Worm (Caenorhabditis elegans) whole organism, young adult: ENCODE results near the gene F12E12.2.

Experiments
- B0019.2 ChIP-seq: fragments of 200-800 bp; sonication (Bioruptor generic); conservative IDR thresholded peaks from 2 replicates; pipeline ENCODE4 v1.3.6; 2022; ENCODE audit warnings: missing genetic modification reagents, missing genetic modification characterization, missing compliant biosample characterization
- B0336.3 ChIP-seq: fragments of 200-800 bp; sonication (Bioruptor generic); IDR thresholded peaks from 2 replicates; pipeline ENCODE4 v1.3.6; 2022; ENCODE audit warnings: missing genetic modification characterization, missing compliant biosample characterization
- F33H1.4 ChIP-seq: fragments of 200-800 bp; sonication (Bioruptor generic); IDR thresholded peaks from 2 replicates; pipeline ENCODE4 v1.3.6; 2022; ENCODE audit warnings: missing genetic modification reagents, missing genetic modification characterization, missing compliant biosample characterization
- F39B2.1 ChIP-seq: fragments of 200-800 bp; sonication (Bioruptor generic); IDR thresholded peaks from 2 replicates; pipeline ENCODE4 v1.3.6; 2022; ENCODE audit warnings: missing genetic modification reagents, missing genetic modification characterization, missing compliant biosample characterization
- F57A8.1 ChIP-seq: fragments of 200-800 bp; sonication (Bioruptor generic); optimal IDR thresholded peaks from 2 replicates; lab custom pipeline; 2018; ENCODE audit warnings: mild to moderate bottlenecking, missing genetic modification characterization, moderate library complexity, missing compliant biosample characterization
- T26A5.8 ChIP-seq: sonication (generic microtip); optimal IDR thresholded peaks from 2 replicates; lab custom pipeline; 2016; ENCODE audit warnings: missing genetic modification characterization, missing compliant biosample characterization
- ama-1 ChIP-seq, 3 experiments: fragments of 150-350 bp in 1 of 3; sonication (generic microtip) in 2 of 3; optimal IDR thresholded peaks; 2 replicates each; lab custom pipeline; 2014 to 2018; ENCODE audit warnings: missing biosample characterization in 2 of 3, missing genetic modification characterization in 2 of 3, missing genetic modification reagents in 2 of 3
- aptf-2 ChIP-seq: fragments of 200-800 bp; sonication (Bioruptor generic); conservative IDR thresholded peaks from 2 replicates; pipeline ENCODE4 v1.3.6; 2022; ENCODE audit warnings: missing genetic modification reagents, missing genetic modification characterization, missing compliant biosample characterization
- bed-2 ChIP-seq: fragments of 200-800 bp; sonication (Bioruptor generic); IDR thresholded peaks from 2 replicates; pipeline ENCODE4 v1.3.6; 2022; ENCODE audit warnings: missing genetic modification reagents, missing genetic modification characterization, missing compliant biosample characterization
- cebp-1 ChIP-seq, 2 experiments: fragments of 200-800 bp in 1 of 2; sonication (Bioruptor generic) in 1 of 2; sonication (generic microtip) in 1 of 2; IDR thresholded peaks in 1 of 2; optimal IDR thresholded peaks in 1 of 2; 2 replicates each; pipeline versions ENCODE4 v1.3.6 to Lab custom; 2017 to 2022; ENCODE audit warnings: missing compliant biosample characterization in 2 of 2, missing genetic modification characterization in 2 of 2, mild to moderate bottlenecking in 1 of 2, missing genetic modification reagents in 1 of 2, moderate library complexity in 1 of 2
- ceh-100 ChIP-seq: fragments of 200-800 bp; sonication (Bioruptor generic); IDR thresholded peaks from 2 replicates; pipeline ENCODE4 v1.3.6; 2022; ENCODE audit warnings: missing genetic modification reagents, missing genetic modification characterization, missing compliant biosample characterization
- ceh-27 ChIP-seq: fragments of 200-800 bp; sonication (Bioruptor generic); optimal IDR thresholded peaks from 2 replicates; lab custom pipeline; 2018; ENCODE audit warnings: mild to moderate bottlenecking, missing genetic modification characterization, moderate library complexity, missing compliant biosample characterization
- egl-18 ChIP-seq: fragments of 200-800 bp; sonication (Bioruptor generic); IDR thresholded peaks from 2 replicates; pipeline ENCODE4 v1.3.6; 2022; ENCODE audit warnings: missing genetic modification reagents, missing genetic modification characterization, missing compliant biosample characterization
- egl-44 ChIP-seq: fragments of 200-800 bp; sonication (Bioruptor generic); IDR thresholded peaks from 2 replicates; pipeline ENCODE4 v1.3.6; 2022; ENCODE audit warnings: missing genetic modification reagents, missing genetic modification characterization, missing compliant biosample characterization
- fkh-3 ChIP-seq: sonication (generic microtip); optimal IDR thresholded peaks from 2 replicates; lab custom pipeline; 2016; ENCODE audit warnings: mild to moderate bottlenecking, missing genetic modification characterization, missing compliant biosample characterization
- hsf-1 ChIP-seq: fragments of 200-800 bp; sonication (Bioruptor generic); IDR thresholded peaks from 2 replicates; pipeline ENCODE4 v1.3.6; 2022; ENCODE audit warnings: missing genetic modification reagents, missing genetic modification characterization, missing compliant biosample characterization
- let-526 ChIP-seq: fragments of 200-800 bp; sonication (Bioruptor generic); IDR thresholded peaks from 2 replicates; pipeline ENCODE4 v1.3.6; 2022; ENCODE audit warnings: missing genetic modification reagents, missing genetic modification characterization, missing compliant biosample characterization
- let-607 ChIP-seq, 2 experiments: fragments of 200-800 bp in 1 of 2; sonication (Bioruptor generic) in 1 of 2; sonication (generic microtip) in 1 of 2; optimal IDR thresholded peaks; 2 replicates each; lab custom pipeline; 2016 to 2018; ENCODE audit warnings: mild to moderate bottlenecking in 2 of 2, missing compliant biosample characterization in 2 of 2, missing genetic modification characterization in 2 of 2, moderate library complexity in 2 of 2, missing genotype in 1 of 2
- lin-54 ChIP-seq: fragments of 200-800 bp; sonication (Bioruptor generic); optimal IDR thresholded peaks from 2 replicates; lab custom pipeline; 2018; ENCODE audit warnings: mild to moderate bottlenecking, missing genetic modification characterization, missing compliant biosample characterization
- lsl-1 ChIP-seq: fragments of 200-800 bp; sonication (Bioruptor generic); optimal IDR thresholded peaks from 2 replicates; lab custom pipeline; 2018; ENCODE audit warnings: mild to moderate bottlenecking, missing genetic modification characterization, moderate library complexity, missing compliant biosample characterization
- madf-8 ChIP-seq: fragments of 200-800 bp; sonication (Bioruptor generic); conservative IDR thresholded peaks from 2 replicates; pipeline ENCODE4 v1.3.6; 2022; ENCODE audit warnings: missing genetic modification reagents, missing genetic modification characterization, missing compliant biosample characterization
- mcd-1 ChIP-seq: fragments of 200-800 bp; sonication (Bioruptor generic); IDR thresholded peaks from 2 replicates; pipeline ENCODE4 v1.3.6; 2022; ENCODE audit warnings: missing genetic modification reagents, missing genetic modification characterization, missing compliant biosample characterization
- mel-28 ChIP-seq: sonication (generic microtip); optimal IDR thresholded peaks from 2 replicates; lab custom pipeline; 2016; ENCODE audit warnings: borderline replicate concordance, mild to moderate bottlenecking, missing genetic modification characterization, missing compliant biosample characterization
- mes-4 ChIP-seq: sonication (generic microtip); optimal IDR thresholded peaks from 2 replicates; lab custom pipeline; 2016; ENCODE audit warnings: missing genotype, missing genetic modification characterization, missing compliant biosample characterization
- mxl-1 ChIP-seq: sonication (generic microtip); optimal IDR thresholded peaks from 2 replicates; lab custom pipeline; 2016; ENCODE audit warnings: missing genetic modification characterization, missing compliant biosample characterization
- nhr-179 ChIP-seq: sonication (generic microtip); optimal IDR thresholded peaks from 2 replicates; lab custom pipeline; 2016; ENCODE audit warnings: mild to moderate bottlenecking, missing genetic modification characterization, missing compliant biosample characterization
- nhr-27 ChIP-seq: fragments of 200-800 bp; sonication (Bioruptor generic); optimal IDR thresholded peaks from 2 replicates; lab custom pipeline; 2018; ENCODE audit warnings: mild to moderate bottlenecking, missing genetic modification characterization, moderate library complexity, missing compliant biosample characterization
- nhr-80 ChIP-seq: sonication (generic microtip); optimal IDR thresholded peaks from 2 replicates; lab custom pipeline; 2016; ENCODE audit warnings: missing genetic modification characterization, missing compliant biosample characterization
- nhr-90 ChIP-seq: sonication (generic microtip); optimal IDR thresholded peaks from 2 replicates; lab custom pipeline; 2016; ENCODE audit warnings: missing genotype, mild to moderate bottlenecking, missing genetic modification characterization, missing compliant biosample characterization
- pbrm-1 ChIP-seq: fragments of 200-800 bp; sonication (Bioruptor generic); IDR thresholded peaks from 2 replicates; pipeline ENCODE4 v1.3.6; 2022; ENCODE audit warnings: missing genetic modification reagents, missing genetic modification characterization, missing compliant biosample characterization
- rpc-1 ChIP-seq, 2 experiments: fragments of 150-350 bp in 1 of 2; sonication (generic microtip) in 1 of 2; optimal IDR thresholded peaks; 2 replicates each; lab custom pipeline; 2014 to 2018; ENCODE audit warnings: missing biosample characterization in 1 of 2, missing genetic modification characterization in 1 of 2, missing genetic modification reagents in 1 of 2, missing genotype in 1 of 2
- sdz-38 ChIP-seq: sonication (generic microtip); optimal IDR thresholded peaks from 2 replicates; lab custom pipeline; 2016; ENCODE audit warnings: missing genotype, missing genetic modification characterization, missing compliant biosample characterization
- snpc-1.1 ChIP-seq: sonication (generic microtip); optimal IDR thresholded peaks from 2 replicates; lab custom pipeline; 2017; ENCODE audit warnings: missing genetic modification characterization, mild to moderate bottlenecking, missing compliant biosample characterization, antibody characterized with exemption, moderate library complexity, missing genotype, missing genetic modification reagents; ENCODE audit not compliant: insufficient read depth
- snpc-1.3 ChIP-seq: sonication (generic microtip); optimal IDR thresholded peaks from 2 replicates; lab custom pipeline; 2017; ENCODE audit warnings: missing genetic modification characterization, mild to moderate bottlenecking, missing compliant biosample characterization, antibody characterized with exemption, moderate library complexity, missing genotype, missing genetic modification reagents; ENCODE audit not compliant: insufficient read depth
- sptf-2 ChIP-seq: fragments of 200-800 bp; sonication (Bioruptor generic); optimal IDR thresholded peaks from 2 replicates; lab custom pipeline; 2018; ENCODE audit warnings: mild to moderate bottlenecking, missing genetic modification characterization, missing compliant biosample characterization
- tbx-9 ChIP-seq: sonication (generic microtip); optimal IDR thresholded peaks from 2 replicates; lab custom pipeline; 2016; ENCODE audit warnings: borderline replicate concordance, missing genetic modification characterization, inconsistent platforms, missing compliant biosample characterization
- unc-62 ChIP-seq: fragments of 150-350 bp; optimal IDR thresholded peaks from 2 replicates; lab custom pipeline; 2014; ENCODE audit warnings: missing biosample characterization, missing genetic modification reagents, missing genetic modification characterization
- zfh-2 ChIP-seq: fragments of 200-800 bp; sonication (Bioruptor generic); conservative IDR thresholded peaks from 2 replicates; pipeline ENCODE4 v1.3.6; 2022; ENCODE audit warnings: missing genetic modification reagents, missing genetic modification characterization, missing compliant biosample characterization
- zim-3 ChIP-seq: sonication (generic microtip); optimal IDR thresholded peaks from 2 replicates; lab custom pipeline; 2017; ENCODE audit warnings: mild to moderate bottlenecking, missing genetic modification characterization, moderate library complexity, missing compliant biosample characterization
- ztf-26 ChIP-seq: sonication (generic microtip); optimal IDR thresholded peaks from 2 replicates; lab custom pipeline; 2017; ENCODE audit warnings: missing genetic modification characterization, missing compliant biosample characterization

Gene F12E12.2

DNA sequence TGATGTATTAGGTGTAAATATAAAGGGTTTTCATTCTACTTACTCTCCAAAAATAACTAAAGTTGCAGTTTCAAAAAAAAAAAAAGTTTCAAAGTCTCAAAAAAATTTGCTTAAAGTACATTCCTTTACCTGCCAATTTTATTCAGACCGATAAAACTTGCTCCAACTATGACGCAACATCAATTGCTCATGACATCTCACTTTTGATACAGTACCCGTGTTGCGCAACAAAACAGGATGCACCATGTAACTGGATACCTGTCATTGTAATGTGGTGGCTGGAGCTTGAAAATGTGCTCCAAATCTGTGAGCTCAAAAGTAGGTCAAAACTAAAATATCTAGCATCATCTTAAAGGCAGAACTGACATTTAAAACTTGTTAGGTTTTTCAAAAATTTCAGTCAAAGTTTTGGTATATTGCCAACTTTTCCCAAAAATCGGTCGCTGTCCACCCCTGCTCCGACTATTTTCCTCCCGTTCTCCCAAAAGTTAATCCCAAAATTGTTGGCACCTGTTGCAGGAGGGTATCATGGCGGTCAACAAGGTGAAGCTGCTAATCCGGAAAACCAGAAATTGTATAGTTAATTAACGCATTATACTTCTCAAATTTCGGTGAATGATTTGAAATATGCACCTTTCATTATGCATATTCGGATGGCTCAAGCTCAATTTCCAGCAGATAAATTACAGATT, 42.7 kb downstream of the F12E12.2 start, which contains the start of gene T24E12.2 (continued):
- TF ChIP-seq cebp-1 (GFP tag; IDR thresholded peaks at IDR 0.05; lab: Robert Waterston, UW): no peak
- TF ChIP-seq cebp-1 (tag; optimal IDR thresholded peaks at IDR 0.05; lab: Kevin White, UChicago): no peak
- no peak for TF ChIP-seq B0336.3 (GFP tag; lab: Robert Waterston, UW)

DNA sequence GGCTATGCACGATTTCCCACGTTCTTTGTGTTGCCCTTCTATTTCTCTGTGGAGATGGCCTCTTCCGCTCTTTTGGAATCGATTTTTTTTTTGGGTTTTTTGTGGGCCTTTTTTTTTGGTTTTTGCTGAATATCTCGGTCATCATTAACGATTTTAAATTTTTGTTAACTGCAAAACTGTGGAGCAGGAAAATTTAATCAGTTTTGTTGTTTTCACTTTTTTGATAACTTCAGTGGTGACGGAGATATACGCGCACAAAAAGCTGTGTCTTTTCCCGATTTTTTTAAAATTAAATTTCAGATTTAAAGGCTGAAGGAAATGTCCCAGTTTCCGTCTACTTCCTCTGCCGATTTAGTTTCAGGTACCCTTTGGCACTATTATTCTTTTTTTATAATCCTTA, 45.5 kb downstream of the F12E12.2 start, which contains the start of gene T24E12.1:
T24E12.1 (plus strand) TSS at position 301 of the 400 bp plus-strand sequence.
- TF ChIP-seq nhr-179 (tag; lab: Kevin White, UChicago) (no peak), aptf-2 (GFP tag; lab: Robert Waterston, UW) (peak; percentile 84; the same call in 1 of the 2 replicates), F33H1.4 (no peak), mxl-1 (tag; lab: Kevin White, UChicago) (no peak)

DNA sequence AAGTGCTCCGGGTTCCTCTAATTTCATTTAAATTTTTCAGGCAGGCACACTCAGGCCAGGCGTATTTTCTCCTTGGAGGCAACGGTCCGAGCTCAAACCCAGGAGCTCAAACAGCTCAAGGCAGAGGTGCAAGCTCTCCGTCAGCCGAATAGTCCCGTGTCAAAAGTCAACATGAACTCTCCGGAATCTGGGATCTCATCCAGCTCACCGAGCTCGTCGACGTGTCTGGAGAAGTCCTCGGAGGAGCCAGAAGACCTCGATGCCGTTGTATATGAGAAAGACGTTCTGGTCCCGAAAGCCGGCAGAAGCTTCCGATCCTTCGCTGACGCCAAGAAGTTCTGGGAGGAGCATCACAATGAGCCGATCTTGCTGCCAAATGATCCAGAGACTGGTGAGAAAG, 46.0 kb downstream of the F12E12.2 start:
- TF ChIP-seq zim-3 (no peak), F33H1.4 (no peak), zfh-2 (GFP tag; lab: Robert Waterston, UW) (peak; percentile 70), unc-62 (GFP tag; lab: Kevin White, UChicago) (no peak), ceh-27 (GFP tag; lab: Kevin White, UChicago) (no peak), nhr-90 (tag; lab: Kevin White, UChicago) (no peak), hsf-1 (GFP tag; lab: Robert Waterston, UW) (no peak)

DNA sequence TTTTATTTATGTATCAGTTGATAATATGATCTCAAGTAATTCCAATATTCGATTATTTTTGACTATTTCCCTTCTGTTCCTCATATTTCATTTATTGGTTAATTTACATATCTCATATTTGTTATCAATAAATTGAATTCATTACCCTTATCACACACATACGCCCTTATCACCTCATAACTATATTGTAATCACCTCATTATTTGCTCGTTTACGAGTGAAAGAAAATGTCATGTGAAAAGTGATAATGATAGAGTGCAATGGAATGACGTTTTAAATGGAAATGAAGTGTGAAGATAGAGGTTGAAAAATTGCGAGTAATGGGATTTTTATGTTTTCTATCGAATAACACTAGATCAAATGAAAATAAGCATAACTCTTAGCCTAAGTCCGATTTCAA, 46.8 kb downstream of the F12E12.2 start:
- peak; percentile 10; the same call in 1 of the 2 replicates for TF ChIP-seq cebp-1 (GFP tag; IDR thresholded peaks at IDR 0.05; lab: Robert Waterston, UW)
- TF ChIP-seq cebp-1 (tag; optimal IDR thresholded peaks at IDR 0.05; lab: Kevin White, UChicago): no peak
- no peak for TF ChIP-seq sdz-38 (tag; lab: Kevin White, UChicago)
- peak; percentile 92 for TF ChIP-seq nhr-80 (tag; lab: Kevin White, UChicago)
- no peak for TF ChIP-seq bed-2 (GFP tag; lab: Robert Waterston, UW)
- TF ChIP-seq T26A5.8 (tag; lab: Kevin White, UChicago): no peak
- no peak for TF ChIP-seq ztf-26 (tag; lab: Kevin White, UChicago)
- no peak for TF ChIP-seq fkh-3 (tag; lab: Kevin White, UChicago)
- TF ChIP-seq nhr-179 (tag; lab: Kevin White, UChicago): no peak
- TF ChIP-seq snpc-1.3 (tag; lab: Kevin White, UChicago): no peak
- TF ChIP-seq madf-8 (GFP tag; lab: Robert Waterston, UW): no peak
- TF ChIP-seq let-526: no peak
- TF ChIP-seq nhr-27: no peak
- no peak for TF ChIP-seq mel-28
- no peak for TF ChIP-seq lin-54 (GFP tag; lab: Kevin White, UChicago)
- no peak for TF ChIP-seq mcd-1 (GFP tag; lab: Robert Waterston, UW)
- TF ChIP-seq ceh-100 (GFP tag; lab: Robert Waterston, UW): no peak
- TF ChIP-seq pbrm-1 (GFP tag; lab: Robert Waterston, UW): no peak
- TF ChIP-seq let-607 (tag; optimal IDR thresholded peaks at IDR 0.05; lab: Kevin White, UChicago): no peak
- TF ChIP-seq egl-18 (GFP tag; lab: Robert Waterston, UW): no peak
- no peak for TF ChIP-seq rpc-1 (optimal IDR thresholded peaks at IDR 0.05; lab: Kevin White, UChicago)
- TF ChIP-seq rpc-1 (tag; optimal IDR thresholded peaks at IDR 0.05; lab: Kevin White, UChicago): no peak
- no peak for TF ChIP-seq sptf-2 (GFP tag; lab: Kevin White, UChicago)
- no peak for TF ChIP-seq egl-44 (GFP tag; lab: Robert Waterston, UW)
- no peak for TF ChIP-seq F39B2.1 (GFP tag; lab: Robert Waterston, UW)
- TF ChIP-seq B0336.3 (GFP tag; lab: Robert Waterston, UW): no peak
- TF ChIP-seq aptf-2 (GFP tag; lab: Robert Waterston, UW): no peak
- no peak for TF ChIP-seq mes-4 (tag; lab: Kevin White, UChicago)
- TF ChIP-seq B0019.2 (GFP tag; lab: Robert Waterston, UW): no peak
- TF ChIP-seq F57A8.1: no peak
- TF ChIP-seq snpc-1.1 (tag; lab: Kevin White, UChicago): no peak
- TF ChIP-seq ama-1 (optimal IDR thresholded peaks at IDR 0.05; lab: Kevin White, UChicago): no peak
- TF ChIP-seq ama-1 (GFP tag; optimal IDR thresholded peaks at IDR 0.05; lab: Kevin White, UChicago): no peak
- TF ChIP-seq tbx-9 (tag; lab: Kevin White, UChicago): no peak
- no peak for TF ChIP-seq lsl-1 (GFP tag; lab: Kevin White, UChicago)
